Worm (Caenorhabditis elegans) whole organism, mixed stage, embryonic: ENCODE measurements around the gene nhr-4.

ENCODE experiments used
- M03D4.4 ChIP-seq: sonication (generic microtip); optimal IDR thresholded peaks from 2 replicates; lab custom pipeline; 2017; ENCODE audit warnings: mild to moderate bottlenecking, missing genetic modification characterization, missing compliant biosample characterization
- blmp-1 ChIP-seq: fragments of 150-350 bp; optimal IDR thresholded peaks from 2 replicates; lab custom pipeline; 2014; ENCODE audit warnings: missing biosample characterization, missing genetic modification characterization
- ceh-39 ChIP-seq: fragments of 150-350 bp; optimal IDR thresholded peaks from 2 replicates; lab custom pipeline; 2014; ENCODE audit warnings: missing biosample characterization, missing genetic modification characterization
- ceh-83 ChIP-seq: fragments of 200-800 bp; sonication (Bioruptor generic); optimal IDR thresholded peaks from 2 replicates; lab custom pipeline; 2018; ENCODE audit warnings: mild to moderate bottlenecking, missing genetic modification characterization, missing compliant biosample characterization
- ces-1 ChIP-seq: fragments of 150-350 bp; optimal IDR thresholded peaks from 2 replicates; lab custom pipeline; 2014; ENCODE audit warnings: missing biosample characterization, missing genetic modification reagents, missing genetic modification characterization
- cnd-1 ChIP-seq: fragments of 200-800 bp; sonication (Bioruptor generic); optimal IDR thresholded peaks from 2 replicates; lab custom pipeline; 2018; ENCODE audit warnings: mild to moderate bottlenecking, missing genetic modification characterization, missing compliant biosample characterization
- drap-1 ChIP-seq: fragments of 200-800 bp; sonication (Bioruptor generic); optimal IDR thresholded peaks from 3 replicates; lab custom pipeline; 2018; ENCODE audit warnings: mild to moderate bottlenecking, missing genetic modification characterization, missing compliant biosample characterization
- elt-1 ChIP-seq: sonication (generic microtip); optimal IDR thresholded peaks from 2 replicates; lab custom pipeline; 2017; ENCODE audit warnings: missing genetic modification characterization, mild to moderate bottlenecking, missing compliant biosample characterization, antibody characterized with exemption, moderate library complexity, borderline replicate concordance; ENCODE audit not compliant: insufficient read depth
- elt-3 ChIP-seq: fragments of 150-350 bp; optimal IDR thresholded peaks from 2 replicates; lab custom pipeline; 2014; ENCODE audit warnings: missing biosample characterization, missing genetic modification characterization
- ham-2 ChIP-seq: fragments of 200-800 bp; sonication (Bioruptor generic); optimal IDR thresholded peaks from 2 replicates; lab custom pipeline; 2018; ENCODE audit warnings: mild to moderate bottlenecking, missing genetic modification characterization, missing compliant biosample characterization
- hlh-1 ChIP-seq: fragments of 150-350 bp; optimal IDR thresholded peaks from 2 replicates; lab custom pipeline; 2014; ENCODE audit warnings: missing biosample characterization, missing genetic modification reagents, missing genetic modification characterization
- lin-13 ChIP-seq: fragments of 150-350 bp; optimal IDR thresholded peaks from 2 replicates; lab custom pipeline; 2014; ENCODE audit warnings: missing biosample characterization, missing genetic modification characterization
- lin-32 ChIP-seq: fragments of 200-800 bp; sonication (Bioruptor generic); optimal IDR thresholded peaks from 2 replicates; lab custom pipeline; 2018; ENCODE audit warnings: mild to moderate bottlenecking, missing genetic modification characterization, missing compliant biosample characterization
- lsy-2 ChIP-seq: fragments of 150-350 bp; optimal IDR thresholded peaks from 2 replicates; lab custom pipeline; 2014; ENCODE audit warnings: missing biosample characterization, missing genetic modification characterization
- mep-1 ChIP-seq: fragments of 150-350 bp; optimal IDR thresholded peaks from 2 replicates; lab custom pipeline; 2017; ENCODE audit warnings: missing biosample characterization, missing genetic modification reagents, missing genetic modification characterization, inconsistent platforms
- mls-2 ChIP-seq: sonication (generic microtip); optimal IDR thresholded peaks from 2 replicates; lab custom pipeline; 2016; ENCODE audit warnings: mild to moderate bottlenecking, missing genetic modification characterization, moderate library complexity, missing compliant biosample characterization
- nhr-12 ChIP-seq: fragments of 150-350 bp; optimal IDR thresholded peaks from 2 replicates; lab custom pipeline; 2014; ENCODE audit warnings: missing biosample characterization, missing genetic modification characterization
- nhr-2 ChIP-seq: fragments of 150-350 bp; optimal IDR thresholded peaks from 2 replicates; lab custom pipeline; 2014; ENCODE audit warnings: missing biosample characterization, missing genetic modification characterization
- nhr-237 ChIP-seq: fragments of 150-350 bp; optimal IDR thresholded peaks from 2 replicates; lab custom pipeline; 2014; ENCODE audit warnings: missing biosample characterization, missing genetic modification characterization
- nhr-28 ChIP-seq: fragments of 150-350 bp; optimal IDR thresholded peaks from 2 replicates; lab custom pipeline; 2014; ENCODE audit warnings: missing biosample characterization, missing genetic modification characterization
- nhr-76 ChIP-seq: sonication (generic microtip); optimal IDR thresholded peaks from 2 replicates; lab custom pipeline; 2017; ENCODE audit warnings: missing biosample characterization, missing genetic modification characterization
- pha-4 ChIP-seq: fragments of 150-350 bp; optimal IDR thresholded peaks from 2 replicates; lab custom pipeline; 2018; ENCODE audit warnings: missing biosample characterization, missing genetic modification reagents, missing genetic modification characterization
- sem-2 ChIP-seq: fragments of 200-800 bp; sonication (Bioruptor generic); optimal IDR thresholded peaks from 2 replicates; lab custom pipeline; 2018; ENCODE audit warnings: mild to moderate bottlenecking, missing genetic modification characterization, missing compliant biosample characterization
- snpc-4 ChIP-seq: fragments of 150-350 bp; optimal IDR thresholded peaks from 2 replicates; lab custom pipeline; 2014; ENCODE audit warnings: missing biosample characterization, missing genetic modification characterization
- sptf-1 ChIP-seq: sonication (generic microtip); optimal IDR thresholded peaks from 2 replicates; lab custom pipeline; 2017; ENCODE audit warnings: mild to moderate bottlenecking, missing genetic modification characterization, moderate library complexity, missing compliant biosample characterization
- tbx-8 ChIP-seq: fragments of 200-800 bp; sonication (Bioruptor generic); optimal IDR thresholded peaks from 2 replicates; lab custom pipeline; 2018; ENCODE audit warnings: mild to moderate bottlenecking, missing genetic modification characterization, moderate library complexity, missing compliant biosample characterization
- unc-120 ChIP-seq: sonication (generic microtip); optimal IDR thresholded peaks from 2 replicates; lab custom pipeline; 2017; ENCODE audit warnings: missing genetic modification characterization, missing compliant biosample characterization; ENCODE audit not compliant: poor library complexity, severe bottlenecking
- unc-62 ChIP-seq: fragments of 150-350 bp; optimal IDR thresholded peaks from 2 replicates; lab custom pipeline; 2014; ENCODE audit warnings: missing biosample characterization, missing genetic modification reagents, missing genetic modification characterization
- zip-8 ChIP-seq: fragments of 150-350 bp; optimal IDR thresholded peaks from 2 replicates; lab custom pipeline; 2014; ENCODE audit warnings: missing biosample characterization, missing genetic modification characterization
- ztf-11 ChIP-seq: fragments of 150-350 bp; optimal IDR thresholded peaks from 2 replicates; lab custom pipeline; 2014; ENCODE audit warnings: missing biosample characterization, missing genetic modification characterization

nhr-4 gene

ce11 chrIV:9866865-9867264 is 12.3 kb upstream of the nhr-4 start:
- TF ChIP-seq nhr-2 (tag; lab: Kevin White, UChicago) (no peak), unc-62 (no peak), blmp-1 (tag; lab: Kevin White, UChicago) (no peak), nhr-28 (no peak), ztf-11 (no peak), zip-8 (tag; lab: Kevin White, UChicago) (no peak), nhr-76 (no peak), mls-2 (no peak), ces-1 (GFP tag; lab: Kevin White, UChicago) (no peak), sptf-1 (tag; lab: Kevin White, UChicago) (no peak), unc-120 (tag; lab: Kevin White, UChicago) (no peak), elt-3 (no peak), cnd-1 (tag; lab: Kevin White, UChicago) (no peak), ceh-39 (tag; lab: Kevin White, UChicago) (no peak), nhr-12 (tag; lab: Kevin White, UChicago) (no peak), lsy-2 (tag; lab: Kevin White, UChicago) (no peak), ceh-83 (GFP tag; lab: Kevin White, UChicago) (no peak), mep-1 (tag; lab: Kevin White, UChicago) (no peak)

ce11 chrIV:9867915-9868314 is 11.2 kb upstream of the nhr-4 start:
- no peak for TF ChIP-seq nhr-28
- no peak for TF ChIP-seq unc-120 (tag; lab: Kevin White, UChicago)
- no peak for TF ChIP-seq nhr-2 (tag; lab: Kevin White, UChicago)
- TF ChIP-seq ham-2: no peak
- no peak for TF ChIP-seq lin-13 (tag; lab: Kevin White, UChicago)
- no peak for TF ChIP-seq ces-1 (GFP tag; lab: Kevin White, UChicago)
- no peak for TF ChIP-seq zip-8 (tag; lab: Kevin White, UChicago)

ce11 chrIV:9869344-9869743 is 9.8 kb upstream of the nhr-4 start:
- no peak for TF ChIP-seq elt-1 (tag; lab: Kevin White, UChicago)
- no peak for TF ChIP-seq lin-32 (GFP tag; lab: Kevin White, UChicago)
- TF ChIP-seq ces-1 (GFP tag; lab: Kevin White, UChicago): no peak
- no peak for TF ChIP-seq blmp-1 (tag; lab: Kevin White, UChicago)
- TF ChIP-seq ham-2: no peak
- TF ChIP-seq drap-1 (GFP tag; lab: Kevin White, UChicago): no peak
- TF ChIP-seq tbx-8 (GFP tag; lab: Kevin White, UChicago): no peak
- no peak for TF ChIP-seq unc-62
- TF ChIP-seq nhr-12 (tag; lab: Kevin White, UChicago): no peak
- no peak for TF ChIP-seq sem-2 (GFP tag; lab: Kevin White, UChicago)
- no peak for TF ChIP-seq nhr-2 (tag; lab: Kevin White, UChicago)
- no peak for TF ChIP-seq cnd-1 (tag; lab: Kevin White, UChicago)

ce11 chrIV:9872210-9872609 is 6.9 kb upstream of the nhr-4 start:
- TF ChIP-seq drap-1 (GFP tag; lab: Kevin White, UChicago) (no peak), zip-8 (tag; lab: Kevin White, UChicago) (no peak), blmp-1 (tag; lab: Kevin White, UChicago) (no peak), nhr-76 (no peak), nhr-2 (tag; lab: Kevin White, UChicago) (no peak), nhr-12 (tag; lab: Kevin White, UChicago) (no peak)

ce11 chrIV:9872786-9873185 is 6.3 kb upstream of the nhr-4 start:
- no peak for TF ChIP-seq tbx-8 (GFP tag; lab: Kevin White, UChicago)
- TF ChIP-seq elt-1 (tag; lab: Kevin White, UChicago): no peak
- no peak for TF ChIP-seq unc-120 (tag; lab: Kevin White, UChicago)
- TF ChIP-seq mep-1 (tag; lab: Kevin White, UChicago): no peak
- no peak for TF ChIP-seq nhr-237 (tag; lab: Kevin White, UChicago)
- no peak for TF ChIP-seq mls-2
- no peak for TF ChIP-seq M03D4.4 (tag; lab: Kevin White, UChicago)
- TF ChIP-seq unc-62: no peak
- TF ChIP-seq blmp-1 (tag; lab: Kevin White, UChicago): no peak
- TF ChIP-seq lin-13 (tag; lab: Kevin White, UChicago): no peak
- TF ChIP-seq ceh-83 (GFP tag; lab: Kevin White, UChicago): no peak
- TF ChIP-seq, all 35 proteins: peak for 0

ce11 chrIV:9873837-9874236 is 5.3 kb upstream of the nhr-4 start:
- peak; percentile 66 for TF ChIP-seq hlh-1 (tag; lab: Kevin White, UChicago)
- TF ChIP-seq unc-120 (tag; lab: Kevin White, UChicago): peak; percentile 61
- peak; percentile 7 for TF ChIP-seq nhr-237 (tag; lab: Kevin White, UChicago)
- TF ChIP-seq unc-62: peak; percentile 64
- TF ChIP-seq ztf-11: no peak
- peak; percentile 38 for TF ChIP-seq pha-4
- no peak for TF ChIP-seq ceh-39 (tag; lab: Kevin White, UChicago)
- TF ChIP-seq ces-1 (GFP tag; lab: Kevin White, UChicago): peak; percentile 28
- no peak for TF ChIP-seq snpc-4 (tag; lab: Kevin White, UChicago)
- TF ChIP-seq blmp-1 (tag; lab: Kevin White, UChicago): no peak
